Fruit fly (Drosophila melanogaster) whole organism, adult: ENCODE data around the gene Gprk2.

Source experiments
- CG11617 ChIP-seq: fragments of 200-800 bp; sonication (Bioruptor generic); optimal IDR thresholded peaks from 2 replicates; lab custom pipeline; 2017; ENCODE audit warnings: mild to moderate bottlenecking, missing biosample characterization, missing genetic modification reagents, missing genetic modification characterization
- CG12768 ChIP-seq: fragments of 200-800 bp; sonication (Bioruptor generic); optimal IDR thresholded peaks from 2 replicates; lab custom pipeline; 2017; ENCODE audit warnings: missing biosample characterization, missing genetic modification characterization, mild to moderate bottlenecking, moderate library complexity, missing genetic modification reagents
- CG14711 ChIP-seq: fragments of 200-800 bp; sonication (Bioruptor generic); optimal IDR thresholded peaks from 2 replicates; lab custom pipeline; 2018; ENCODE audit warnings: missing biosample characterization, mild to moderate bottlenecking, missing genetic modification characterization, moderate library complexity
- CG1620 ChIP-seq: fragments of 200-800 bp; sonication (Bioruptor generic); optimal IDR thresholded peaks from 2 replicates; lab custom pipeline; 2016; ENCODE audit warnings: missing biosample characterization, missing genetic modification characterization
- CG33017 ChIP-seq: fragments of 200-800 bp; sonication (Bioruptor generic); optimal IDR thresholded peaks from 2 replicates; lab custom pipeline; 2018; ENCODE audit warnings: missing biosample characterization, mild to moderate bottlenecking, missing genetic modification characterization, moderate library complexity
- CG5204 ChIP-seq: fragments of 200-800 bp; sonication (Bioruptor generic); optimal IDR thresholded peaks from 2 replicates; lab custom pipeline; 2016; ENCODE audit warnings: missing biosample characterization, missing genetic modification characterization
- CG7045 ChIP-seq: fragments of 200-800 bp; sonication (Bioruptor generic); optimal IDR thresholded peaks from 2 replicates; lab custom pipeline; 2017; ENCODE audit warnings: missing biosample characterization, mild to moderate bottlenecking, missing genetic modification characterization
- CG7101 ChIP-seq: fragments of 200-800 bp; sonication (Bioruptor generic); optimal IDR thresholded peaks from 2 replicates; lab custom pipeline; 2018; ENCODE audit warnings: missing biosample characterization, mild to moderate bottlenecking, missing genetic modification characterization, moderate library complexity
- Clk ChIP-seq: fragments of 200-800 bp; sonication (Bioruptor generic); optimal IDR thresholded peaks from 2 replicates; lab custom pipeline; 2017; ENCODE audit warnings: missing biosample characterization, missing genetic modification characterization
- Crg-1 ChIP-seq: fragments of 200-800 bp; sonication (Bioruptor generic); optimal IDR thresholded peaks from 2 replicates; lab custom pipeline; 2016; ENCODE audit warnings: missing biosample characterization, missing genetic modification characterization
- Hr96 ChIP-seq: fragments of 200-800 bp; sonication (Bioruptor generic); optimal IDR thresholded peaks from 2 replicates; lab custom pipeline; 2016; ENCODE audit warnings: missing biosample characterization, missing genetic modification characterization
- Mnt ChIP-seq: fragments of 200-800 bp; sonication (Bioruptor generic); optimal IDR thresholded peaks from 2 replicates; lab custom pipeline; 2016; ENCODE audit warnings: missing biosample characterization, mild to moderate bottlenecking, missing genetic modification characterization
- bab1 ChIP-seq: fragments of 200-800 bp; sonication (Bioruptor generic); optimal IDR thresholded peaks from 3 replicates; lab custom pipeline; 2019; ENCODE audit warnings: missing biosample characterization, mild to moderate bottlenecking, missing genetic modification characterization, moderate library complexity
- cic ChIP-seq: fragments of 200-800 bp; sonication (Bioruptor generic); optimal IDR thresholded peaks from 2 replicates; lab custom pipeline; 2017; ENCODE audit warnings: missing biosample characterization, mild to moderate bottlenecking, missing genetic modification characterization, moderate library complexity
- cnc ChIP-seq, 2 experiments: fragments of >200 bp; optimal IDR thresholded peaks; 2 replicates each; lab custom pipeline; 2017
- kay ChIP-seq: fragments of 200-800 bp; sonication (Bioruptor generic); peaks from one replicate; lab custom pipeline; 2016; ENCODE audit warnings: missing biosample characterization, missing genetic modification characterization, borderline replicate concordance
- ovo ChIP-seq: fragments of 200-800 bp; sonication (Bioruptor generic); optimal IDR thresholded peaks from 2 replicates; lab custom pipeline; 2016; ENCODE audit warnings: missing biosample characterization, missing genetic modification characterization
- pad ChIP-seq: fragments of 200-800 bp; sonication (Bioruptor generic); optimal IDR thresholded peaks from 3 replicates; lab custom pipeline; 2017; ENCODE audit warnings: missing biosample characterization, missing genetic modification characterization, mild to moderate bottlenecking, moderate library complexity, missing genetic modification reagents
- tj ChIP-seq: fragments of 200-800 bp; sonication (Bioruptor generic); optimal IDR thresholded peaks from 3 replicates; lab custom pipeline; 2017; ENCODE audit warnings: missing biosample characterization, mild to moderate bottlenecking, missing genetic modification characterization, moderate library complexity
- toe ChIP-seq: fragments of 200-800 bp; sonication (Bioruptor generic); optimal IDR thresholded peaks from 2 replicates; lab custom pipeline; 2016; ENCODE audit warnings: missing biosample characterization, missing genetic modification characterization

The Gprk2 gene

dm6 chr3R:31420675-31421074, 15.6 kb downstream of the Gprk2 start:
- no peak for TF ChIP-seq CG7045 (GFP tag; lab: Kevin White, UChicago)
- TF ChIP-seq cic: peak; percentile 69

DNA sequence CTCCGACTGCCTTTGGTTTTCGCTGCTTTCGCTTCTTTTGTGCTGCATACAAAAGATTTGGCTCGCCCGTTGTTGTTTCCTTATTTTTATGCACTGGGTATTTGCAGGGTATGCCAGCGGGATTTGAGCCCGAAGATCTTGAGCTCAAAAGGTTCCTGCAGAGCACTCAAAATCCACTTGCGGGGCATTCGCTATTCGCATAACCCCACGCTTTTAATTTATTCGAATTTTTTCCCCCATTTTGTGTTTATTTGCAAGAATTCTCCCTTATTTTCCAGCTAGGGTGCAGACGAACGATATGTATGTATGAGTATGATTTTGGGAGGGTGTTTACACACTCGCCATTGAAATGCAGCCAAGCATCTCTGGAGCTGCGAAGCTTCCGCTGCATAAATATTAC, 16.9 kb downstream of the Gprk2 start:
- TF ChIP-seq Crg-1 (GFP tag; lab: Kevin White, UChicago) (no peak), bab1 (no peak), cnc (optimal IDR thresholded peaks at IDR 0.05; lab: Kevin White, UChicago) (no peak), CG7045 (GFP tag; lab: Kevin White, UChicago) (no peak), Hr96 (GFP tag; lab: Kevin White, UChicago) (no peak), Clk (GFP tag; lab: Kevin White, UChicago) (no peak), ovo (GFP tag; lab: Kevin White, UChicago) (no peak), tj (no peak), CG11617 (GFP tag; lab: Kevin White, UChicago) (no peak), CG12768 (GFP tag; lab: Kevin White, UChicago) (no peak), cic (no peak), Mnt (GFP tag; lab: Kevin White, UChicago) (no peak), pad (GFP tag; lab: Kevin White, UChicago) (no peak), CG1620 (GFP tag; lab: Kevin White, UChicago) (no peak), CG5204 (no peak), CG14711 (tag; lab: Kevin White, UChicago) (no peak), CG33017 (tag; lab: Kevin White, UChicago) (no peak), CG7101 (tag; lab: Kevin White, UChicago) (no peak), toe (GFP tag; lab: Kevin White, UChicago) (no peak), kay (GFP tag; lab: Kevin White, UChicago) (no peak)

- TF ChIP-seq Hr96 (GFP tag; lab: Kevin White, UChicago) (no peak), Crg-1 (GFP tag; lab: Kevin White, UChicago) (no peak), toe (GFP tag; lab: Kevin White, UChicago) (no peak), CG1620 (GFP tag; lab: Kevin White, UChicago) (no peak)
These were observed 19.4 kb downstream of the Gprk2 start for dm6 chr3R:31424427-31424826.

dm6 chr3R:31435619-31436018, 30.6 kb downstream of the Gprk2 start:
- TF ChIP-seq CG12768 (GFP tag; lab: Kevin White, UChicago) (no peak), kay (GFP tag; lab: Kevin White, UChicago) (no peak), cic (peak; percentile 7), CG7045 (GFP tag; lab: Kevin White, UChicago) (no peak), ovo (GFP tag; lab: Kevin White, UChicago) (no peak), toe (GFP tag; lab: Kevin White, UChicago) (no peak)

- TF ChIP-seq cnc (optimal IDR thresholded peaks at IDR 0.05; lab: Kevin White, UChicago): no peak
- TF ChIP-seq CG12768 (GFP tag; lab: Kevin White, UChicago): no peak
- peak; percentile 74 for TF ChIP-seq tj
- no peak for TF ChIP-seq toe (GFP tag; lab: Kevin White, UChicago)
These were observed 32.5 kb downstream of the Gprk2 start for dm6 chr3R:31437420-31438058.

DNA sequence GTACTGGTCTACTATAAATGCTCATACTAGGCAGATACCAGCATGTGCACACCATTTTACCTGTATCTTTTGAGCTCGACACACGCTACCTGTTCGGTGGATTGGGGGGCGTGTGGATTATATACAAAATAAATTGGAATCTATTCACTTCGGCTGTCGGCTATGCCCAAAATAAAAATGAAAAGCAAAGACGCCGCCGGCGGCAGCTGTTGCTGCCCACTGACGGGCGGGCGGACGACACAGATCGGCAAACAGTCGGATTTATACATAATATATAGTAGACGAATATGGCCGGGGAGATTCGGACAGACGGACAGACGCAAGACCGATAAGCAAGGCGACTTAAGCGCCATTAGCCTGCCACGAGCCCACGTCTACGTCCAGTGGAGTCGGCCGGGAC, 33.8 kb downstream of the Gprk2 start:
- TF ChIP-seq pad (GFP tag; lab: Kevin White, UChicago): no peak
- no peak for TF ChIP-seq CG33017 (tag; lab: Kevin White, UChicago)
- TF ChIP-seq tj: no peak
- no peak for TF ChIP-seq CG12768 (GFP tag; lab: Kevin White, UChicago)
- no peak for TF ChIP-seq CG5204

DNA sequence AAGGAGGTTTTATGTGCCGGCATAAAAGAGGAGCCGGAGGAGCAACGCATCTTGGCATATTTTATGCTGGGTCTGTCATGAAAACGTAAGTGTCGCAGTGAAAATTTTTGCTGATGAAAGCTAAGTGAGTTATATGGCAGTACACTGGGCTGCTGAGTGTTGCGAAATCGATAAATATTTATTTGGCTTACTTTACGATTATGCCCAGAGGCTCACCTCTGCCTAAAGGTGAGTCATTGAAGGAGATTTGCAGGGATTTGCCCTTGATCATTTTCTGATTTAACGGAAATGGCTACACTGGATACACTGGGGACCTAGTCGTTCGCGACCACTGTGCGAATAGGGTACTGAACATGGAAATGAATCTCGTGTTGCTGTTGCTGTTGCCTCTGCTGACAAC, 34.9 kb downstream of the Gprk2 start:
- peak; percentile 64 for TF ChIP-seq tj
- TF ChIP-seq ovo (GFP tag; lab: Kevin White, UChicago): no peak
- TF ChIP-seq cnc (optimal IDR thresholded peaks at IDR 0.05; lab: Kevin White, UChicago): no peak
- no peak for TF ChIP-seq pad (GFP tag; lab: Kevin White, UChicago)

dm6 chr3R:31440561-31440960, 35.5 kb downstream of the Gprk2 start:
- TF ChIP-seq Crg-1 (GFP tag; lab: Kevin White, UChicago) (no peak), pad (GFP tag; lab: Kevin White, UChicago) (no peak), cnc (optimal IDR thresholded peaks at IDR 0.05; lab: Kevin White, UChicago) (no peak), tj (peak; percentile 93), CG33017 (tag; lab: Kevin White, UChicago) (no peak)
